Worm (Caenorhabditis elegans) whole organism, L4 larva: ENCODE results near the gene ucp-4.

Experiments used
- daf-19 ChIP-seq: fragments of 200-800 bp; sonication (Bioruptor generic); conservative IDR thresholded peaks from 2 replicates; pipeline ENCODE4 v1.3.6; 2022; ENCODE audit warnings: missing genetic modification characterization, missing compliant biosample characterization
- hmg-1.1 ChIP-seq: fragments of 200-800 bp; sonication (Bioruptor generic); IDR thresholded peaks from 2 replicates; pipeline ENCODE4 v1.3.6; 2022; ENCODE audit warnings: missing genetic modification reagents, missing genetic modification characterization, missing compliant biosample characterization
- lin-39 ChIP-seq: fragments of 150-350 bp; optimal IDR thresholded peaks from 2 replicates; lab custom pipeline; 2014; ENCODE audit warnings: missing biosample characterization, missing genetic modification reagents, missing genetic modification characterization
- mxl-3 ChIP-seq: fragments of 200-800 bp; sonication (Bioruptor generic); optimal IDR thresholded peaks from 2 replicates; lab custom pipeline; 2018; ENCODE audit warnings: mild to moderate bottlenecking, missing genetic modification characterization, missing compliant biosample characterization
- nhr-28 ChIP-seq: fragments of 150-350 bp; optimal IDR thresholded peaks from 2 replicates; lab custom pipeline; 2014; ENCODE audit warnings: missing biosample characterization, missing genetic modification characterization
- zag-1 ChIP-seq: fragments of 150-350 bp; optimal IDR thresholded peaks from 2 replicates; lab custom pipeline; 2014; ENCODE audit warnings: missing biosample characterization, missing genetic modification characterization

DNA sequence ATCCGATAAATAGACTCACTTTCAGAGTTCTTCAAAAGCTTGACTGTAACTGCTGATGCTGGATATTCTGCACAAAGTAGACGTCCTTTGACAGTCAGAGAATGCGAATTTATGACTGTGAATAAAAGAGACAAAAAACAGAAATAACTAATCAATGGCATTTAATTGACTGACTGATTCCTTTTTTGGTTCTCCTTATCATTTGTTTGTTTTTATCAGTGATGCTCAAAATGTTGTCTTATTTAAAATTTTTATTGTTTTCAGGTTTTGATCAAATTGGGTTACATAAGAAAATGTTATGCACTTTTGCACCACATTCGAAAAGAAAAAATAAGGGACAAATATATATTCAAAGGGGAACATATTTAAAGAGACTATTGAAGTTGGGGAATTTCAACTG, 22.2 kb downstream of the ucp-4 start, which contains the start of gene ttr-49:
- TF ChIP-seq nhr-28 (tag; lab: Kevin White, UChicago) = no peak
- TF ChIP-seq mxl-3 (GFP tag; lab: Kevin White, UChicago) = no peak
- no peak for TF ChIP-seq lin-39 (tag; lab: Kevin White, UChicago)
- no peak for TF ChIP-seq zag-1 (tag; lab: Kevin White, UChicago)
- no peak for TF ChIP-seq daf-19 (GFP tag; lab: Robert Waterston, UW)
- no peak for TF ChIP-seq hmg-1.1 (GFP tag; lab: Robert Waterston, UW)
